Fruit fly (Drosophila melanogaster) whole organism: ENCODE measurements around the gene Uggt.

Experiments used
- CG8478 ChIP-seq: fragments of >200 bp; optimal IDR thresholded peaks from 2 replicates; lab custom pipeline; 2018; ENCODE audit warnings: inconsistent platforms
- Dll ChIP-seq: fragments of >200 bp; optimal IDR thresholded peaks from 2 replicates; lab custom pipeline; 2017
- EcR ChIP-seq, 2 experiments: fragments of >200 bp; optimal IDR thresholded peaks; 2 replicates each; lab custom pipeline; 2017; ENCODE audit warnings: missing biosample characterization in 2 of 2, missing genetic modification characterization in 2 of 2, missing genetic modification reagents in 2 of 2
- pan ChIP-seq: fragments of >200 bp; optimal IDR thresholded peaks from 2 replicates; lab custom pipeline; 2017
- psq ChIP-seq: fragments of >200 bp; optimal IDR thresholded peaks from 2 replicates; lab custom pipeline; 2017
- usp ChIP-seq: fragments of >200 bp; optimal IDR thresholded peaks from 2 replicates; lab custom pipeline; 2017; ENCODE audit warnings: missing biosample characterization, missing genetic modification characterization, mixed read lengths

Gene Uggt

DNA sequence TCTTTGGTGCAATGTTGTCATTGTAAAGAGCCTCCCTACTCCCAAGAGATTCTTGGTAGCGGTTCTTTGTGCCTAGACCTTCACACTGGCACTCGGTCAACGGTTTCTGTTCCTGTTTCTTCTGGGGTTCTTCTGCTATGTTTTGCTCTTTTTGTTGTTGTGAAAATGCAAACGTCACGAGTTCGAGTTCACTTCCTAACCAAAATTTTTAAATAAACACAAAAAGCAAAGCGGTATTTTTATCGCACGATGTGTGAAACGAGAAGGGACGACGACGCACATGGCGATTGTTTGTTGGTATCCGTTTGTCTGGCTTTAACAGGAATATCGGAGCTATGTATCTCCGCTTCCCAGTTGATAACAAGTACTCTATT, 32.6 kb upstream of the Uggt start:
- no peak for TF ChIP-seq pan (lab: Kevin White, UChicago)
- TF ChIP-seq CG8478 (lab: Kevin White, UChicago), result no peak
- no peak for TF ChIP-seq usp (GFP tag; lab: Kevin White, UChicago)
- no peak for TF ChIP-seq psq (lab: Kevin White, UChicago)
- TF ChIP-seq Dll (lab: Kevin White, UChicago), result no peak
- TF ChIP-seq EcR (GFP tag; optimal IDR thresholded peaks at IDR 0.05; lab: Kevin White, UChicago), result no peak

DNA sequence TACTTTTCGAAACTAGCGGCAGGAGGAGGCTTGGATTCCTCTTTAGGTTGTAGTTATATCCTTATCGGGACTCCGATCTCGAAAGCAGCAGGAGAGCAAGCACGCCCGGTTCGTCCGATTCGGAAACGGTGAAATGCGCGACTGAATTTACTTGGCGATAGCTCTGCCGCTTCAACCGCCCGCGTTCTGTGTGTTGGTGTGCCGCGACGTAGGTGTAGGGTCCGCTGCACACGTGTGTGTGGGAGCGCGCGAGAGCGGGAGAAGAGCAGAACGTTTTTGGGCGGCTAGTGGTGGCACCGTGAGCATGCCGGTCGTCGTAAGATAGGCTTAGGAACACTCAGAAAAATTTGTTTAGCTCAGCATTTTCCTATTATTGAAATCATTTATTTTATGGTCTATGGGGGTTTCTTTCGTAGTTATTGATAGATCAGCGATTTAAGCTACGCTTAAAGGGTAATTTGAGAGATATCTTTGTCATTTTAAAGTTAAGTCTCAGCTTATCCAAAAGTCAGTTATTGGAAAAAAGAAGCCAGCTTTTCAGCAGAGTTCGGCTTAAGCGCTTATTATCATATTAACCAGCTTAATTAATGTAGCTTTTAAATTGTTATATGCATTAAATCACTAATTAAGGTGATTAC, 32.1 kb upstream of the Uggt start:
- TF ChIP-seq EcR (GFP tag; optimal IDR thresholded peaks at IDR 0.05; lab: Kevin White, UChicago) (no peak), CG8478 (lab: Kevin White, UChicago) (no peak), pan (lab: Kevin White, UChicago) (no peak), usp (GFP tag; lab: Kevin White, UChicago) (no peak), Dll (lab: Kevin White, UChicago) (no peak), psq (lab: Kevin White, UChicago) (no peak)

DNA sequence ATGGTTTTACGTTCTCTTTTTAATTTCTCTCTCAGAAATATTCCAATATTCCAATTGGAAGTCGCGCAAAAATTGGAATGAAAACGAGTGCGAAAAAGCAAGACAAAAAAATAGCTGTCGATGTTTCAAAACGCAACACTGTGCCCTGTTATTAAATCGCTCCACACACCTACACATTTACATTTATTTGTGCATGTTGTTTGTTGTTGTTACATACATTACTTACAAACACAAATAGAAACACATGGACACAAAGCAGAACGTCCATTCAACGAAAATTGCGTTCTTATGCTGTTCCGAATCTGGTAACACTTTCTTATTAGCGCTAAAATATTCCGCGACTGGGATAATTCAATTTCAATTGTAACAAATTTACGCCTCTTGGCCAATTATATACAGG, 31.3 kb upstream of the Uggt start:
- TF ChIP-seq usp (GFP tag; lab: Kevin White, UChicago), result no peak
- no peak for TF ChIP-seq pan (lab: Kevin White, UChicago)
- TF ChIP-seq CG8478 (lab: Kevin White, UChicago), result no peak
- no peak for TF ChIP-seq Dll (lab: Kevin White, UChicago)
- TF ChIP-seq psq (lab: Kevin White, UChicago), result no peak
- no peak for TF ChIP-seq EcR (GFP tag; optimal IDR thresholded peaks at IDR 0.05; lab: Kevin White, UChicago)

DNA sequence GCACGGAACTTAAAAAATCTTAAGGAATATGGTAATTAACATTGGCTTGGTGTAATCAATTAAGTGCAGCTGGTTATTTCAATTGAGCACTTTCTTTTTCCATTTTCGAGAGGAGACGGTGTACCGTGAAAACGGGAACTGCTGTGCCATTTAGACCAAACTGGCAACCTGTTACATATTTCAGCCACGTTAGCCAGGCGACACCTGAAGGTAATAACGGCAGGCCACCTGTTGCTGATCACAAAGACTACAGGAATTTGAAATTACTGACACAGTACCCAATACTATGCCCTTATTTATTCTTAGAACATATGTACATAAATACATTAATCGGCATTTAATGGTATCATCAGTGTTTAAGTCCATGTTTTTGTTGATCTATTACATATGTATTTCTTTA, 30.3 kb upstream of the Uggt start:
- no peak for TF ChIP-seq Dll (lab: Kevin White, UChicago)
- TF ChIP-seq CG8478 (lab: Kevin White, UChicago), result no peak
- TF ChIP-seq EcR (GFP tag; optimal IDR thresholded peaks at IDR 0.05; lab: Kevin White, UChicago), result no peak
- TF ChIP-seq usp (GFP tag; lab: Kevin White, UChicago), result no peak
- TF ChIP-seq psq (lab: Kevin White, UChicago), result no peak
- TF ChIP-seq pan (lab: Kevin White, UChicago), result no peak

DNA sequence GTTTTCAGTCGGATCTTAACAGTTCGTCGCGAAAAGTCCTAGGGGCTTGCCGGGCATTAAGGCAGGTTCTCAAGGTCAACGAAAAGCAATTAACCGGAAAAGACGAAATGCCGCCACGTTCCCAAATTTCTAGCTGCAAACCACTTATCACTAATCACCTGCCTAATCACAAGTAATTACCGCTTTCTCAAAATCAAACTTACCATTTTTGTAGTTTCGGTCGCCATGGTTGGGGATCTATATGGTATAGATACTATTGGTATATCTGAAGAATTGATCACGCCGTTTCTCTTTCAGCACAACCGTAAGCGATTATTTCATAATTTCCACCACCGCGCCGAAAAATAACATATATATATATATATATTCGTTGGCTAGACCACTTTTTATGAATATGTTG, 26.7 kb upstream of the Uggt start:
- TF ChIP-seq usp (GFP tag; lab: Kevin White, UChicago) (no peak), CG8478 (lab: Kevin White, UChicago) (no peak), psq (lab: Kevin White, UChicago) (no peak), Dll (lab: Kevin White, UChicago) (no peak), EcR (GFP tag; optimal IDR thresholded peaks at IDR 0.05; lab: Kevin White, UChicago) (no peak), pan (lab: Kevin White, UChicago) (no peak)

DNA sequence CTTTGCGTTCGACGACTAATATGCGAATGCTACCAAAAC, 26.5 kb upstream of the Uggt start, which contains the start of gene Indy:
Indy (minus strand) TSS at position 35 of the 39 bp plus-strand sequence.
- no peak for TF ChIP-seq usp (GFP tag; lab: Kevin White, UChicago)
- TF ChIP-seq pan (lab: Kevin White, UChicago), result no peak
- TF ChIP-seq psq (lab: Kevin White, UChicago), result no peak
- no peak for TF ChIP-seq EcR (GFP tag; optimal IDR thresholded peaks at IDR 0.05; lab: Kevin White, UChicago)
- no peak for TF ChIP-seq CG8478 (lab: Kevin White, UChicago)
- no peak for TF ChIP-seq Dll (lab: Kevin White, UChicago)

DNA sequence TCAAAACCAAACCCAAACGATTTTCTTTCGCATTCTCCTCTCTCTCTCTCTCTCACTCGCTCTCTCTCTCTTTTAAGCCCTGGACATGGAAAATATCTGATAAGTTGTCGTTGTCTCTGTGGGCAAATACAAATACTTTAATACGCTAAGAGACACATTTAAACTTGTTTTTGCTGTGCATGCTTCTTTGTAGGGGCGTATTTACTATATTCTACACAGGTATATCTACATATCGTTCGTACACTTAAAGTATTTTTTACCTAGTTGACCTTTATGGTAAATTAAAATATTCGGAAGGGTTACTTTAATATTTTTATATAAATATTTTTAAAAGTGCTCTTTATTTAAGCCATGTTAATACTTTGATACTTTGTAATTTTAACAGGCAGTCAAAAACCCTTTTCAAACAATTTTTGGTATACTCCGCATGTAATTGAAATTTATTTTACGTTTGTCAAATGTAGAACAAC, 26.2 kb upstream of the Uggt start:
- no peak for TF ChIP-seq EcR (GFP tag; optimal IDR thresholded peaks at IDR 0.05; lab: Kevin White, UChicago)
- TF ChIP-seq CG8478 (lab: Kevin White, UChicago), result no peak
- no peak for TF ChIP-seq usp (GFP tag; lab: Kevin White, UChicago)
- no peak for TF ChIP-seq Dll (lab: Kevin White, UChicago)
- no peak for TF ChIP-seq pan (lab: Kevin White, UChicago)
- TF ChIP-seq psq (lab: Kevin White, UChicago), result no peak

DNA sequence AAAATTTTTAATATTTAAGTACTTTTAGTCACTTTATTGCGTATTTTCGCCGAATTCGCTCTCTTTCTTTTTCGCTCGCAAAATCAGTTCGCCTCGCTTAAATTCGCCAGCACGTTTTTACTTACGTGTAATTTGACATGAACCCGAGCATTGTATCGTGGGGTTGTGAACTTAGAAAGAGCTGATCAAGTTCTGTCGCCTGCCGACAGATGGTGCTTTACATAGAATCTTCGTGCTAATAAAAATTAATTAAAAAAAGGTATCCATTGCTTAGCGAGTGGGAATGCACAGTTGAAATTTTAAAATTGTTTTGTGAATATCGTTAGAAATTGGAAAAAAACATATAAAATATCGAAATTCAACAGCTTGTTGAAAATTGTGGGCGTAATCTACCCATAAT, 24.1 kb upstream of the Uggt start:
- TF ChIP-seq psq (lab: Kevin White, UChicago) (no peak), CG8478 (lab: Kevin White, UChicago) (no peak), EcR (GFP tag; optimal IDR thresholded peaks at IDR 0.05; lab: Kevin White, UChicago) (no peak)

DNA sequence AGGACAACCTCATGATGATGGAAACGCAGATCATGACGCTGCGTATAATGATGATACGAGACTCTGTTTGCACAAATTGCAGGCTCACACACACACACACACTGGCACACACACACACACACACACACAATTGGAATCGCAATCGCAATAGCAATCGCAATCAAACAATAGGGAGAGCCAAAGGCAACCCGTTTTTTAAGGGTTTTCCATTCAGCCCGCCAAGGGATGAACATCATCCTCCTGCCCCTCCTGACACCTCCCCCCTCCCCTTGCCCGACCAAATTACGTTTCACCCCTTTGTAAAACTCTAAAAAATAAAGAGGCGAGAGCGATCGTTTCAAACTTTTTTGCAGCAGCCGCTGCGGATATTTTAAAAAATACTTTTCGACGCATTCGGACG, 20.3 kb upstream of the Uggt start:
- TF ChIP-seq psq (lab: Kevin White, UChicago) (no peak), usp (GFP tag; lab: Kevin White, UChicago) (no peak), Dll (lab: Kevin White, UChicago) (no peak), EcR (GFP tag; optimal IDR thresholded peaks at IDR 0.05; lab: Kevin White, UChicago) (no peak), CG8478 (lab: Kevin White, UChicago) (no peak), pan (lab: Kevin White, UChicago) (no peak)

DNA sequence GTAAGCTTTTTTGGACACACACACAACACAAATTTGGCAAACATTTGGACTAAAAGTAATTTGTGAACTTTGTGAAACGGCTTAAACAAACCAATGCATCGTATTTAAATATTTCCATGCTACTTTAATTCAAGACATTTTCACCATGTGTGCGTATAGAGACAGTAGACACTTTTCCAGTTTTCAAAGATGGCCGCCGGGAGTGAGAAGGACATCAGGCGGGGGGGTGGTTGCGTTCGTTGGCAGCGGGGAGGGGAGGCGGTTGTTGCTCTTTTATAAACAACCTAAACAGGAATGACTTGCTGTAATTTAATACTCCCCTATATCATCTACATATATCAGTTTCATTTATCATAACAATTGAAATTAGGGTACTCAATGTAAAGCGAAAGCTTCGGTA, 19.1 kb upstream of the Uggt start:
- TF ChIP-seq Dll (lab: Kevin White, UChicago) (no peak), CG8478 (lab: Kevin White, UChicago) (no peak), EcR (GFP tag; optimal IDR thresholded peaks at IDR 0.05; lab: Kevin White, UChicago) (no peak), psq (lab: Kevin White, UChicago) (no peak), pan (lab: Kevin White, UChicago) (no peak), usp (GFP tag; lab: Kevin White, UChicago) (no peak)

DNA sequence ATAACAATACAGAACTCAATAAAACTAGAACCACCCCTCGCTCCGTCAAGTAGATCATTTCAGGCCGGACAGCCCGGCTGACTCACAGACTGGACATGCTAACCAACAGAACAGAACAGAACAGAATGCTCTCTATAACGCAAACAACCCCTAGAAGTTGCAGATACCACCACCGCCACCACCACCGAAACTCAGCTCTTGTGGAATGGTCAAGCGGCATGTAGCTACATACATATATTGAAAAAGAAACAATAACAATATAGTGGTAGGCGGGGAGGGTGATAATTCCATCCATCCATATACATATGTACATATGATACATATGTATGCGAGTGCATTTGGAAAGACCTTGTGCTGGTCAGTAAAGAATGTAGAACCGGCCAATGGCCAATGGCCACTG, 18.1 kb upstream of the Uggt start:
- TF ChIP-seq EcR (GFP tag; optimal IDR thresholded peaks at IDR 0.05; lab: Kevin White, UChicago), result no peak
- TF ChIP-seq psq (lab: Kevin White, UChicago), result no peak
- TF ChIP-seq usp (GFP tag; lab: Kevin White, UChicago), result no peak
- TF ChIP-seq Dll (lab: Kevin White, UChicago), result no peak
- no peak for TF ChIP-seq CG8478 (lab: Kevin White, UChicago)
- no peak for TF ChIP-seq pan (lab: Kevin White, UChicago)

DNA sequence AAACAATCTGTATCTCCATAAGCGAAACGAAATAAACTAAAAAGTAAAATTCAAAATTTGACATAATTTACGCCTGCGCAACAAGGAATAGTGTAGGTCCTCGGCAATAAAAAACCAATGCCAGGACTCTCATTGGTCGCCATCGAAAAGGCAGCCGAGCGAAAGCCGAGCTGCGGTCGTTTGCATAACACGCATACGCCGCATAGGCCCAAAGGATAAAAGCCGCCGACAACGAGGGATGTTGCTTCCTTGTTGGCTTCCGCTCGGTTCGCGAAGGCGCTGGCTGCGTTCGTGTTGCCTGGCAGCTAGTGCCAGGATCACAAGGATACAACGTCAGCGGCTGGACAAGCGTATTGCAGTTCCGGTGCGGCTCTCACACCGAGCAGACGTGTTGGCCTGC, 12.1 kb upstream of the Uggt start:
- TF ChIP-seq Dll (lab: Kevin White, UChicago), result no peak
- TF ChIP-seq CG8478 (lab: Kevin White, UChicago), result no peak
- no peak for TF ChIP-seq usp (GFP tag; lab: Kevin White, UChicago)
- no peak for TF ChIP-seq psq (lab: Kevin White, UChicago)
- TF ChIP-seq EcR (GFP tag; optimal IDR thresholded peaks at IDR 0.05; lab: Kevin White, UChicago), result no peak
- no peak for TF ChIP-seq pan (lab: Kevin White, UChicago)
